Fruit fly (Drosophila melanogaster): ENCODE data around the gene tal-3A.
A peak's percentile ranks its signal among the peaks of the same experiment; 100 is the strongest.

tal-3A gene

dm6 chr3R:13799567-13800429 is 13.1 kb upstream of the tal-3A start:
- TF ChIP-seq C15 (GFP tag; IDR thresholded peaks at IDR 0.05) (no peak), insv (GFP tag; optimal IDR thresholded peaks at IDR 0.05) (no peak), CG10565 (GFP tag; optimal IDR thresholded peaks at IDR 0.05) (no peak), CTCF (GFP tag; optimal IDR thresholded peaks at IDR 0.05) (no peak), CG31224 (GFP tag; IDR thresholded peaks at IDR 0.05) (peak; percentile 90), disco-r (GFP tag; optimal IDR thresholded peaks at IDR 0.05) (no peak), Fer2 (tag; optimal IDR thresholded peaks at IDR 0.05) (no peak), CG8478 (optimal IDR thresholded peaks at IDR 0.05) (no peak), crc (GFP tag; optimal IDR thresholded peaks at IDR 0.05) (no peak), Dek (tag; optimal IDR thresholded peaks at IDR 0.05) (no peak), NC2α (GFP tag; optimal IDR thresholded peaks at IDR 0.05) (no peak), CG11247 (GFP tag; IDR thresholded peaks at IDR 0.05) (no peak), CG11560 (tag; IDR thresholded peaks at IDR 0.05) (no peak), Max (GFP tag; optimal IDR thresholded peaks at IDR 0.05) (no peak), CG10267 (tag; optimal IDR thresholded peaks at IDR 0.05) (peak; percentile 72), ken (GFP tag; IDR thresholded peaks at IDR 0.05) (no peak), Vsx1 (GFP tag; optimal IDR thresholded peaks at IDR 0.05) (peak; percentile 13), Ets65A (GFP tag) (peak; percentile 67), pb (GFP tag; optimal IDR thresholded peaks at IDR 0.05) (no peak), CG6683 (GFP tag; optimal IDR thresholded peaks at IDR 0.05) (no peak), CG31365 (tag; optimal IDR thresholded peaks at IDR 0.05) (no peak), tin (GFP tag; optimal IDR thresholded peaks at IDR 0.05) (peak; percentile 27), cato (GFP tag; optimal IDR thresholded peaks at IDR 0.05; ENCODE audit: borderline replicate concordance) (no peak), Ets97D (GFP tag; optimal IDR thresholded peaks at IDR 0.05) (no peak), cwo (GFP tag; optimal IDR thresholded peaks at IDR 0.05) (no peak), bowl (GFP tag; IDR thresholded peaks at IDR 0.05) (no peak), CG6813 (GFP tag; optimal IDR thresholded peaks at IDR 0.05) (peak; percentile 55), ap (GFP tag; IDR thresholded peaks at IDR 0.05) (no peak), Tbp (GFP tag; optimal IDR thresholded peaks at IDR 0.05) (no peak), tx (GFP tag; optimal IDR thresholded peaks at IDR 0.05) (no peak), CG7786 (GFP tag; optimal IDR thresholded peaks at IDR 0.05) (no peak), CG2199 (GFP tag; IDR thresholded peaks at IDR 0.05) (no peak), D (optimal IDR thresholded peaks at IDR 0.05) (no peak), D (GFP tag; optimal IDR thresholded peaks at IDR 0.05) (peak; percentile 48), sens-2 (GFP tag; IDR thresholded peaks at IDR 0.05) (no peak), CG10321 (GFP tag; IDR thresholded peaks at IDR 0.05) (no peak), CG1602 (GFP tag; optimal IDR thresholded peaks at IDR 0.05) (peak; percentile 9), CG9437 (GFP tag; optimal IDR thresholded peaks at IDR 0.05) (no peak), CG12155 (GFP tag; optimal IDR thresholded peaks at IDR 0.05) (no peak), dpn (GFP tag; optimal IDR thresholded peaks at IDR 0.05) (peak in 1 of 2 experiments; percentile 3), CG11085 (GFP tag; IDR thresholded peaks at IDR 0.05) (no peak), CG4617 (GFP tag; optimal IDR thresholded peaks at IDR 0.05; ENCODE audit: borderline replicate concordance) (no peak), Six4 (GFP tag; optimal IDR thresholded peaks at IDR 0.05) (peak; percentile 23), CG34422 (GFP tag; IDR thresholded peaks at IDR 0.05) (no peak), danr (GFP tag; IDR thresholded peaks at IDR 0.05) (no peak), sisA (GFP tag; IDR thresholded peaks at IDR 0.05) (no peak), CG2116 (GFP tag; optimal IDR thresholded peaks at IDR 0.05) (no peak), Hr78 (GFP tag; optimal IDR thresholded peaks at IDR 0.05) (no peak), CG32772 (GFP tag; IDR thresholded peaks at IDR 0.05) (no peak), CG17359 (tag; optimal IDR thresholded peaks at IDR 0.05) (peak; percentile 4), CG17328 (GFP tag; IDR thresholded peaks at IDR 0.05) (no peak), ase (GFP tag; IDR thresholded peaks at IDR 0.05) (no peak)

Data from whole organism, embryonic.